Fruit fly (Drosophila melanogaster): Measurements from ENCODE around the gene SdhC.

The SdhC gene

dm6 chr3R:11200885-11201421 is 8.7 kb downstream of the SdhC start:
- TF ChIP-seq Eip75B (GFP tag; optimal IDR thresholded peaks at IDR 0.05) = peak; percentile 48
- TF ChIP-seq net (GFP tag; optimal IDR thresholded peaks at IDR 0.05) = peak; percentile 68
- TF ChIP-seq CG8632 (GFP tag; optimal IDR thresholded peaks at IDR 0.05) = peak; percentile 59
- TF ChIP-seq CG6808 (GFP tag; optimal IDR thresholded peaks at IDR 0.05) = peak; percentile 14
- peak; percentile 53 for TF ChIP-seq fkh (GFP tag; optimal IDR thresholded peaks at IDR 0.05)
- no peak for TF ChIP-seq CG1621 (tag; optimal IDR thresholded peaks at IDR 0.05)
- peak; percentile 30 for TF ChIP-seq spab (GFP tag; optimal IDR thresholded peaks at IDR 0.05)
- peak; percentile 77 for TF ChIP-seq esn (GFP tag; optimal IDR thresholded peaks at IDR 0.05)
- TF ChIP-seq Ets21C (GFP tag; optimal IDR thresholded peaks at IDR 0.05) = no peak
- peak; percentile 66 for TF ChIP-seq CG15336 (GFP tag; IDR thresholded peaks at IDR 0.05)
- TF ChIP-seq topi (GFP tag; optimal IDR thresholded peaks at IDR 0.05) = peak; percentile 68
- TF ChIP-seq Smox (GFP tag; optimal IDR thresholded peaks at IDR 0.05) = peak; percentile 65
- peak; percentile 42 for TF ChIP-seq CG6276 (GFP tag; optimal IDR thresholded peaks at IDR 0.05)
- peak; percentile 79 for TF ChIP-seq Eip78C (GFP tag)
- peak; percentile 53 for TF ChIP-seq cyc (GFP tag; optimal IDR thresholded peaks at IDR 0.05)
- TF ChIP-seq salr (GFP tag; optimal IDR thresholded peaks at IDR 0.05) = peak in 1 of 2 experiments; percentile 41
- TF ChIP-seq fd59A (GFP tag; optimal IDR thresholded peaks at IDR 0.05) = no peak
- peak; percentile 70 for TF ChIP-seq Sox102F (GFP tag; optimal IDR thresholded peaks at IDR 0.05)
- TF ChIP-seq CG10669 (GFP tag; optimal IDR thresholded peaks at IDR 0.05) = peak; percentile 28
- peak; percentile 66 for TF ChIP-seq CG34406 (GFP tag; optimal IDR thresholded peaks at IDR 0.05)
- TF ChIP-seq CG6792 (GFP tag; optimal IDR thresholded peaks at IDR 0.05) = peak; percentile 47
- peak; percentile 50 for TF ChIP-seq Sox15 (GFP tag; optimal IDR thresholded peaks at IDR 0.05)
- peak; percentile 37 for TF ChIP-seq CG3032 (tag; optimal IDR thresholded peaks at IDR 0.05)
- no peak for TF ChIP-seq CG6854 (GFP tag; optimal IDR thresholded peaks at IDR 0.05)
- peak; percentile 47 for TF ChIP-seq CG16779 (tag; optimal IDR thresholded peaks at IDR 0.05)
- no peak for TF ChIP-seq Lpt (GFP tag; optimal IDR thresholded peaks at IDR 0.05)
- peak; percentile 70 for TF ChIP-seq pdm3 (GFP tag; optimal IDR thresholded peaks at IDR 0.05)
- no peak for TF ChIP-seq CG11294 (GFP tag; IDR thresholded peaks at IDR 0.05)
- no peak for TF ChIP-seq CG4318 (GFP tag; optimal IDR thresholded peaks at IDR 0.05)
- peak; percentile 68 for TF ChIP-seq lz (GFP tag; optimal IDR thresholded peaks at IDR 0.05)
- TF ChIP-seq dac (GFP tag; optimal IDR thresholded peaks at IDR 0.05) = no peak
- peak; percentile 42 for TF ChIP-seq CG11902 (GFP tag; optimal IDR thresholded peaks at IDR 0.05)
- TF ChIP-seq CG11762 (GFP tag; optimal IDR thresholded peaks at IDR 0.05; ENCODE audit: insufficient read depth) = peak; percentile 41
- TF ChIP-seq ss (GFP tag; optimal IDR thresholded peaks at IDR 0.05) = peak; percentile 23 to 62
- peak; percentile 68 for TF ChIP-seq Met (GFP tag; optimal IDR thresholded peaks at IDR 0.05)
- TF ChIP-seq CG8319 (GFP tag; optimal IDR thresholded peaks at IDR 0.05) = no peak
- TF ChIP-seq Eip93F (GFP tag; optimal IDR thresholded peaks at IDR 0.05) = peak; percentile 74
- peak; percentile 44 for TF ChIP-seq Sox14 (GFP tag; optimal IDR thresholded peaks at IDR 0.05)
- peak; percentile 53 for TF ChIP-seq CG7368 (GFP tag; optimal IDR thresholded peaks at IDR 0.05)
- TF ChIP-seq Hr39 (GFP tag; optimal IDR thresholded peaks at IDR 0.05) = peak; percentile 34
- TF ChIP-seq Ets96B (tag; optimal IDR thresholded peaks at IDR 0.05) = peak; percentile 55
- TF ChIP-seq acj6 (GFP tag; optimal IDR thresholded peaks at IDR 0.05) = peak; percentile 74
- TF ChIP-seq dsx (GFP tag; optimal IDR thresholded peaks at IDR 0.05; ENCODE audit: poor library complexity, severe bottlenecking) = peak; percentile 50
- peak; percentile 67; the same call in 2 of the 3 replicates for TF ChIP-seq CG8119 (GFP tag; IDR thresholded peaks at IDR 0.05)
- TF ChIP-seq OdsH (GFP tag; optimal IDR thresholded peaks at IDR 0.05) = peak; percentile 74
- TF ChIP-seq svp (GFP tag) = peak; percentile 89
- TF ChIP-seq CG10631 (GFP tag; optimal IDR thresholded peaks at IDR 0.05) = peak; percentile 62
- peak; percentile 58 for TF ChIP-seq CG3919 (GFP tag; optimal IDR thresholded peaks at IDR 0.05)
- TF ChIP-seq Hr38 (GFP tag; optimal IDR thresholded peaks at IDR 0.05) = no peak
- TF ChIP-seq CG31627 (GFP tag; optimal IDR thresholded peaks at IDR 0.05) = peak; percentile 56
- peak; percentile 71 for TF ChIP-seq CG32006 (GFP tag; optimal IDR thresholded peaks at IDR 0.05)
- TF ChIP-seq eg (GFP tag; IDR thresholded peaks at IDR 0.05) = peak; percentile 61
